Fruit fly (Drosophila melanogaster): ENCODE measurements around the gene CG14053.

CG14053 gene

DNA sequence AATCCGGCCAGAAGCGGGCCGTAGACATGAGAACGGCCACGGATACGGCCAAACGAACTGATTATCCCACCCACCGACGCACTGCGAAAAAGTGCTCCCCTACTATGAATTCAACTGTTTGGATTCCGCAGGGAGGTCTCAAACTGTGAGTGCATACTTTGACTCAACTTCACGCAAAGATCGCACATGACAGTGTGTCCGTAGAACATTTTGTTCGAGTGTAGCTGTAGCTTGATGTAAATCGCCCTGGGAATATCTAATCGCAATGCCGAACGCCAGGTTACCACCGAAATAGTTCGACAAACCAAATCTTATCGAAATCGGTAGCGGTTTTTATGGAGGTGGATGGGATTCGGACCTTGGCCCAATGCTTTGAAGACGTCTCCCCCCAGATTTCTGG lies 32.7 kb downstream of the CG14053 start (continued):
- peak; percentile 55 for TF ChIP-seq CG2120 (GFP tag; optimal IDR thresholded peaks at IDR 0.05)
- no peak for TF ChIP-seq CG11247 (GFP tag; IDR thresholded peaks at IDR 0.05)
- peak; percentile 37; the same call in 1 of the 2 replicates for TF ChIP-seq CG9932 (GFP tag; IDR thresholded peaks at IDR 0.05)
- TF ChIP-seq CG17829 (tag; optimal IDR thresholded peaks at IDR 0.05): no peak
- TF ChIP-seq grau (tag; optimal IDR thresholded peaks at IDR 0.05): peak; percentile 8
- no peak for TF ChIP-seq CG9609 (GFP tag; optimal IDR thresholded peaks at IDR 0.05)
- TF ChIP-seq HLH4C (GFP tag; IDR thresholded peaks at IDR 0.05; ENCODE audit: partially characterized antibody): no peak
- TF ChIP-seq CG2889 (GFP tag; IDR thresholded peaks at IDR 0.05): no peak
- no peak for TF ChIP-seq CG14050 (GFP tag; IDR thresholded peaks at IDR 0.05)
- no peak for TF ChIP-seq Scr (GFP tag; IDR thresholded peaks at IDR 0.05; ENCODE audit: partially characterized antibody)
- TF ChIP-seq sqz (GFP tag; optimal IDR thresholded peaks at IDR 0.05): no peak
- TF ChIP-seq Abd-B (GFP tag; optimal IDR thresholded peaks at IDR 0.05): no peak
- peak; percentile 9 for TF ChIP-seq CG6813 (GFP tag; optimal IDR thresholded peaks at IDR 0.05)
- TF ChIP-seq CG2678 (tag; optimal IDR thresholded peaks at IDR 0.05): peak; percentile 39
- peak; percentile 30; the same call in 1 of the 2 replicates for TF ChIP-seq CG14014 (GFP tag; IDR thresholded peaks at IDR 0.05)
- no peak for TF ChIP-seq Eip74EF (GFP tag; optimal IDR thresholded peaks at IDR 0.05)
- no peak for TF ChIP-seq MESR4 (GFP tag; optimal IDR thresholded peaks at IDR 0.05)
- TF ChIP-seq GATAe (GFP tag; conservative IDR thresholded peaks at IDR 0.05): peak; percentile 82
- TF ChIP-seq HmgD (GFP tag; optimal IDR thresholded peaks at IDR 0.05): no peak
- no peak for TF ChIP-seq caup (GFP tag; optimal IDR thresholded peaks at IDR 0.05; ENCODE audit: severe bottlenecking)
- TF ChIP-seq B-H1 (GFP tag; IDR thresholded peaks at IDR 0.05): no peak
- TF ChIP-seq NfI (GFP tag; optimal IDR thresholded peaks at IDR 0.05): no peak
- no peak for TF ChIP-seq phol (tag; optimal IDR thresholded peaks at IDR 0.05)
- TF ChIP-seq CG10543 (GFP tag; optimal IDR thresholded peaks at IDR 0.05): peak; percentile 48
- TF ChIP-seq CG6791 (GFP tag; IDR thresholded peaks at IDR 0.05; ENCODE audit: partially characterized antibody): no peak
- TF ChIP-seq NC2α (GFP tag; optimal IDR thresholded peaks at IDR 0.05): no peak
- no peak for TF ChIP-seq sens (GFP tag)
- TF ChIP-seq hth (optimal IDR thresholded peaks at IDR 0.05): no peak
- TF ChIP-seq CG34224 (GFP tag; IDR thresholded peaks at IDR 0.05; ENCODE audit: partially characterized antibody): no peak
- TF ChIP-seq ci (GFP tag; IDR thresholded peaks at IDR 0.05): 0 out of 3 replicates have a peak, but pooled peaks have one; percentile 19
- peak; percentile 52 for TF ChIP-seq Fer1 (GFP tag; optimal IDR thresholded peaks at IDR 0.05)
- TF ChIP-seq CG10274 (GFP tag; optimal IDR thresholded peaks at IDR 0.05): no peak
- TF ChIP-seq ac (GFP tag; optimal IDR thresholded peaks at IDR 0.05): no peak
- TF ChIP-seq CG4424 (GFP tag; optimal IDR thresholded peaks at IDR 0.05): no peak
- no peak for TF ChIP-seq ap (GFP tag; IDR thresholded peaks at IDR 0.05)
- no peak for TF ChIP-seq fd3F (GFP tag; optimal IDR thresholded peaks at IDR 0.05)
- no peak for TF ChIP-seq CHES-1-like (GFP tag; optimal IDR thresholded peaks at IDR 0.05)
- TF ChIP-seq CG1603 (tag; optimal IDR thresholded peaks at IDR 0.05): no peak
- no peak for TF ChIP-seq ATbp (GFP tag; optimal IDR thresholded peaks at IDR 0.05)
- TF ChIP-seq HHEX (GFP tag; optimal IDR thresholded peaks at IDR 0.05): no peak
- no peak for TF ChIP-seq CG10565 (GFP tag; optimal IDR thresholded peaks at IDR 0.05)
- TF ChIP-seq CG13296 (GFP tag; optimal IDR thresholded peaks at IDR 0.05): peak; percentile 15
- TF ChIP-seq Med (GFP tag): peak; percentile 72
- no peak for TF ChIP-seq tin (GFP tag; optimal IDR thresholded peaks at IDR 0.05)
- no peak for TF ChIP-seq repo (GFP tag; optimal IDR thresholded peaks at IDR 0.05)
- peak; percentile 16 for TF ChIP-seq CG3281 (GFP tag; optimal IDR thresholded peaks at IDR 0.05)
- no peak for TF ChIP-seq amos (GFP tag; IDR thresholded peaks at IDR 0.05; ENCODE audit: partially characterized antibody)
- TF ChIP-seq CG18599 (GFP tag; optimal IDR thresholded peaks at IDR 0.05): peak; percentile 72
- TF ChIP-seq ems (GFP tag; optimal IDR thresholded peaks at IDR 0.05): no peak
- TF ChIP-seq stwl (tag; optimal IDR thresholded peaks at IDR 0.05): no peak
